Fruit fly (Drosophila melanogaster): ENCODE measurements around the gene bcd.
A peak's percentile ranks its signal among the peaks of the same experiment; 100 is the strongest.

Gene bcd

DNA sequence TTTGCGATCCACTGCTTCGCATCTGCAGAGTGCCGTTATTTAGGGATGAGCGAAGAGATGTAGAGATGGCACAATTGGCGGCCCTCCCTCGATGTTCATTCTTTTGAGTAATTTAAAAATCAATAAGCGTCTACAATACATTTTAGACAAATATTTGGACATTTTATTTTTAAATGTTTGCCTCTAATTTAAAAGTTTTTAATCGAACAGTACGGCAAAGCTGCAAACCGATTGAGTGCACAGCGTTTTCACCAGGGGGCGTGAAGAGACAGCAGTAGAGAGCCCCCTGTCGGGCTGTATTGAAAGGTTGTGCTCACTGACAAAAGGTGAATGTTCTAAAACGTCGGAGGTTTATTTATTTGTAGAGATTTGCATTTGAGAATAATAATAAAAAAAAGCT lies at the start of gene bcd (continued):
- peak; percentile 72 for TF ChIP-seq trem (tag; optimal IDR thresholded peaks at IDR 0.05)
- peak; percentile 98 for TF ChIP-seq CG18011 (GFP tag; optimal IDR thresholded peaks at IDR 0.05)
- peak; percentile 86 for TF ChIP-seq pnt (GFP tag; optimal IDR thresholded peaks at IDR 0.05)
- no peak for TF ChIP-seq CG15479 (GFP tag; optimal IDR thresholded peaks at IDR 0.05)
- TF ChIP-seq CG32532 (GFP tag; IDR thresholded peaks at IDR 0.05) = peak; percentile 89
- peak; percentile 59 for TF ChIP-seq CG7786 (GFP tag; optimal IDR thresholded peaks at IDR 0.05)
- TF ChIP-seq gfzf (GFP tag; optimal IDR thresholded peaks at IDR 0.05) = peak; percentile 13
- TF ChIP-seq crp (GFP tag; optimal IDR thresholded peaks at IDR 0.05) = no peak
- peak; percentile 66 for TF ChIP-seq CG13775 (GFP tag; optimal IDR thresholded peaks at IDR 0.05)
- TF ChIP-seq klu (GFP tag; IDR thresholded peaks at IDR 0.05) = peak; percentile 59; the same call in 1 of the 2 replicates
- peak; percentile 71 for TF ChIP-seq sens-2 (GFP tag; IDR thresholded peaks at IDR 0.05)
- peak; percentile 46 for TF ChIP-seq CG13123 (GFP tag; optimal IDR thresholded peaks at IDR 0.05)
- peak; percentile 67 for TF ChIP-seq CG15269 (tag; optimal IDR thresholded peaks at IDR 0.05)
- peak; percentile 29; the same call in 1 of the 2 replicates for TF ChIP-seq Gsc (GFP tag; IDR thresholded peaks at IDR 0.05)
- TF ChIP-seq dmrt11E (tag; optimal IDR thresholded peaks at IDR 0.05) = peak; percentile 61
- TF ChIP-seq tio (GFP tag; optimal IDR thresholded peaks at IDR 0.05) = peak; percentile 71
- TF ChIP-seq CG34376 (GFP tag; optimal IDR thresholded peaks at IDR 0.05) = no peak
- no peak; the same call in 1 of the 2 replicates for TF ChIP-seq cas (GFP tag; IDR thresholded peaks at IDR 0.05)
- TF ChIP-seq CG7928 (GFP tag; optimal IDR thresholded peaks at IDR 0.05) = peak; percentile 12
- no peak for TF ChIP-seq dati (GFP tag; IDR thresholded peaks at IDR 0.05)
- TF ChIP-seq CG17186 (GFP tag; optimal IDR thresholded peaks at IDR 0.05) = no peak
- TF ChIP-seq nerfin-1 (tag; optimal IDR thresholded peaks at IDR 0.05) = peak; percentile 62
- TF ChIP-seq caup (GFP tag; optimal IDR thresholded peaks at IDR 0.05; ENCODE audit: severe bottlenecking) = peak; percentile 60
- no peak for TF ChIP-seq CG10147 (GFP tag; optimal IDR thresholded peaks at IDR 0.05)
- peak in 1 of 2 experiments; percentile 68 for TF ChIP-seq bsh (GFP tag; optimal IDR thresholded peaks at IDR 0.05)
- peak; percentile 61 for TF ChIP-seq Oaz (GFP tag; IDR thresholded peaks at IDR 0.05)
- TF ChIP-seq CG4360 (GFP tag; IDR thresholded peaks at IDR 0.05) = peak; percentile 65
- peak; percentile 74 for TF ChIP-seq CG9876 (GFP tag; optimal IDR thresholded peaks at IDR 0.05)
- TF ChIP-seq Jarid2 (GFP tag; optimal IDR thresholded peaks at IDR 0.05) = peak; percentile 55
- TF ChIP-seq her (GFP tag; optimal IDR thresholded peaks at IDR 0.05) = peak; percentile 67
- peak; percentile 72 for TF ChIP-seq Atf6 (GFP tag; IDR thresholded peaks at IDR 0.05)
- TF ChIP-seq CG14441 (GFP tag; IDR thresholded peaks at IDR 0.05) = peak; percentile 75
- TF ChIP-seq CG30403 (GFP tag; optimal IDR thresholded peaks at IDR 0.05) = peak; percentile 82
- TF ChIP-seq inv (GFP tag; IDR thresholded peaks at IDR 0.05; ENCODE audit: partially characterized antibody) = no peak
- peak; percentile 27 for TF ChIP-seq CG6813 (GFP tag; optimal IDR thresholded peaks at IDR 0.05)
- TF ChIP-seq eve (GFP tag; optimal IDR thresholded peaks at IDR 0.05) = no peak
- TF ChIP-seq CG1792 (GFP tag; optimal IDR thresholded peaks at IDR 0.05) = peak; percentile 52
- peak; percentile 29 for TF ChIP-seq gcm2 (GFP tag; optimal IDR thresholded peaks at IDR 0.05)
- peak; percentile 16 for TF ChIP-seq CG10274 (GFP tag; optimal IDR thresholded peaks at IDR 0.05)
- TF ChIP-seq trh (GFP tag; optimal IDR thresholded peaks at IDR 0.05) = peak; percentile 30
- no peak for TF ChIP-seq yki (optimal IDR thresholded peaks at IDR 0.05)
- no peak for TF ChIP-seq sug (tag; optimal IDR thresholded peaks at IDR 0.05)
- TF ChIP-seq Eip74EF (GFP tag; optimal IDR thresholded peaks at IDR 0.05) = no peak
- peak; percentile 69 for TF ChIP-seq E2f1 (GFP tag; IDR thresholded peaks at IDR 0.05)
- no peak for TF ChIP-seq CG6254 (GFP tag; optimal IDR thresholded peaks at IDR 0.05)
- peak; percentile 67 for TF ChIP-seq Dip3 (GFP tag; optimal IDR thresholded peaks at IDR 0.05)
- TF ChIP-seq Bteb2 (GFP tag; optimal IDR thresholded peaks at IDR 0.05) = peak; percentile 21
- peak; percentile 81 for TF ChIP-seq CG2712 (tag; optimal IDR thresholded peaks at IDR 0.05)
- peak; percentile 70 for TF ChIP-seq CG12236 (GFP tag; optimal IDR thresholded peaks at IDR 0.05)
- peak; percentile 81 for TF ChIP-seq Awh (GFP tag; IDR thresholded peaks at IDR 0.05)

All from whole organism, embryonic.